Worm (Caenorhabditis elegans): Measurements from ENCODE around the gene F09G8.5.

- TF ChIP-seq him-1 (tag; optimal IDR thresholded peaks at IDR 0.05) = no peak
- no peak for TF ChIP-seq W03F9.2 (tag; optimal IDR thresholded peaks at IDR 0.05)
- TF ChIP-seq dao-5 (tag; optimal IDR thresholded peaks at IDR 0.05) = no peak
Observed at ce11 chrIII:8240247-8240646, 14.5 kb upstream of the F09G8.5 start.

Measured in whole organism, L4/young adult.